Worm (Caenorhabditis elegans) whole organism, midembryonic: ENCODE results near the gene let-418.

Experiments used
- T22C8.4 ChIP-seq: fragments of 200-800 bp; sonication (Bioruptor generic); IDR thresholded peaks from 2 replicates; pipeline ENCODE4 v1.3.6; 2022; ENCODE audit warnings: missing genetic modification characterization, missing compliant biosample characterization
- flt-1 ChIP-seq: fragments of 200-800 bp; sonication (Bioruptor generic); IDR thresholded peaks from 2 replicates; pipeline ENCODE4 v1.3.6; 2022; ENCODE audit warnings: missing genetic modification characterization, missing compliant biosample characterization
- ztf-23 ChIP-seq: fragments of 200-800 bp; sonication (Bioruptor generic); IDR thresholded peaks from 2 replicates; pipeline ENCODE4 v1.3.6; 2022; ENCODE audit warnings: missing genetic modification reagents, missing genetic modification characterization, missing compliant biosample characterization
- ztf-29 ChIP-seq: fragments of 200-800 bp; sonication (Bioruptor generic); IDR thresholded peaks from 2 replicates; pipeline ENCODE4 v1.3.6; 2022; ENCODE audit warnings: missing genetic modification reagents, missing genetic modification characterization, missing compliant biosample characterization

ce11 chrV:5788650-5789049, 38.0 kb upstream of the let-418 start:
- TF ChIP-seq T22C8.4 (GFP tag; lab: Robert Waterston, UW) (no peak), ztf-29 (GFP tag; lab: Robert Waterston, UW) (no peak), ztf-23 (GFP tag; lab: Robert Waterston, UW) (no peak), flt-1 (GFP tag; lab: Robert Waterston, UW) (no peak)
